Worm (Caenorhabditis elegans) whole organism, late embryonic: Measurements from ENCODE around the gene T08G3.11.

Experiments
- rnt-1 ChIP-seq: sonication (generic microtip); optimal IDR thresholded peaks from 2 replicates; lab custom pipeline; 2016; ENCODE audit warnings: missing genetic modification characterization, missing compliant biosample characterization
- unc-86 ChIP-seq: sonication (generic microtip); optimal IDR thresholded peaks from 2 replicates; lab custom pipeline; 2016; ENCODE audit warnings: missing genetic modification characterization, missing compliant biosample characterization

DNA sequence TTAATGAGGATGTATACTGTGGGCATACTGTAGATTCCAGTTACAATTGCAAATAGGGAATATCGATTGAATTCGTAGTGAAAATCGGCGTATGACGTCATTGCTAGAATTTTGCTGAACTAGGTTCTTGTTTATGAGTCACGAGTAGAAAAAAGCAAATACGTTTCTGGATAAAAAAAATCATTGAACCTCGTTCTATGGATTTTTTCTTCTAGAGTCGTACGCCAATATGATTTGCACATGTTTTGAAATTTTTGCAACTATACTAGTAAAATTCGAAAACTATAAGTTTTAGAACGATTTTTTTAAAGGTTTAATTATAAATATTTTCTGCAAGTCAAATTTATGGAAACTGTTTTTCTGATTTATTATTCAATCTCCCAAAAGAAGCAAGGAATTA, 11.3 kb downstream of the T08G3.11 start, which contains the start of gene sru-44:
- TF ChIP-seq rnt-1 (tag; lab: Kevin White, UChicago) (no peak), unc-86 (no peak)
